Fruit fly (Drosophila melanogaster) whole organism, embryonic: ENCODE measurements around the gene CG18269.
A peak's percentile ranks its signal among the peaks of the same experiment; 100 is the strongest.

ENCODE experiments used
- CG1024 ChIP-seq: fragments of 200-800 bp; sonication (Bioruptor generic); IDR thresholded peaks from 2 replicates; pipeline ENCODE4 v1.3.6; 2022; ENCODE audit warnings: missing biosample characterization, missing genetic modification characterization
- CG11456 ChIP-seq: fragments of 200-800 bp; sonication (Bioruptor generic); IDR thresholded peaks from 3 replicates; pipeline ENCODE4 v1.3.6; 2022; ENCODE audit warnings: missing biosample characterization, missing genetic modification characterization
- CG11695 ChIP-seq: fragments of 200-800 bp; sonication (Bioruptor generic); IDR thresholded peaks from 3 replicates; pipeline ENCODE4 v1.3.6; 2022; ENCODE audit warnings: missing biosample characterization, missing genetic modification characterization
- CG11696 ChIP-seq: fragments of 200-800 bp; sonication (Bioruptor generic); IDR thresholded peaks from 2 replicates; pipeline ENCODE4 v1.3.6; 2022; ENCODE audit warnings: missing biosample characterization, missing genetic modification characterization
- CG12942 ChIP-seq: fragments of 200-800 bp; sonication (Bioruptor generic); optimal IDR thresholded peaks from 3 replicates; lab custom pipeline; 2016; ENCODE audit warnings: missing biosample characterization, missing genetic modification characterization
- CG14441 ChIP-seq: fragments of 200-800 bp; sonication (Bioruptor generic); IDR thresholded peaks from 2 replicates; pipeline ENCODE4 v1.3.6; 2022; ENCODE audit warnings: missing biosample characterization, missing genetic modification characterization
- CG1529 ChIP-seq: fragments of 200-800 bp; sonication (Bioruptor generic); optimal IDR thresholded peaks from 3 replicates; lab custom pipeline; 2018; ENCODE audit warnings: missing biosample characterization, missing genetic modification characterization
- CG17359 ChIP-seq: fragments of 200-800 bp; sonication (Bioruptor generic); optimal IDR thresholded peaks from 3 replicates; lab custom pipeline; 2018; ENCODE audit warnings: missing biosample characterization, mild to moderate bottlenecking, missing genetic modification characterization, moderate library complexity
- CG17361 ChIP-seq: fragments of 200-800 bp; sonication (Bioruptor generic); IDR thresholded peaks from 3 replicates; pipeline ENCODE4 v1.3.6; 2022; ENCODE audit warnings: missing biosample characterization, missing genetic modification characterization
- CG2678 ChIP-seq: fragments of 200-800 bp; sonication (Bioruptor generic); optimal IDR thresholded peaks from 3 replicates; lab custom pipeline; 2019; ENCODE audit warnings: missing biosample characterization, mild to moderate bottlenecking, missing genetic modification characterization, moderate library complexity
- CG31388 ChIP-seq: fragments of 200-800 bp; sonication (Bioruptor generic); optimal IDR thresholded peaks from 2 replicates; lab custom pipeline; 2016; ENCODE audit warnings: missing biosample characterization, missing genetic modification characterization
- CG3281 ChIP-seq: fragments of 200-800 bp; sonication (Bioruptor generic); optimal IDR thresholded peaks from 3 replicates; lab custom pipeline; 2017; ENCODE audit warnings: missing biosample characterization, mild to moderate bottlenecking, missing genetic modification characterization
- CG33557 ChIP-seq: fragments of 200-800 bp; sonication (Bioruptor generic); optimal IDR thresholded peaks from 2 replicates; lab custom pipeline; 2019; ENCODE audit warnings: missing biosample characterization, mild to moderate bottlenecking, missing genetic modification characterization, moderate library complexity
- CG3407 ChIP-seq: fragments of 200-800 bp; sonication (Bioruptor generic); optimal IDR thresholded peaks from 2 replicates; lab custom pipeline; 2018; ENCODE audit warnings: missing biosample characterization, mild to moderate bottlenecking, missing genetic modification characterization
- CG34422 ChIP-seq: fragments of 200-800 bp; sonication (Bioruptor generic); IDR thresholded peaks from 3 replicates; pipeline ENCODE4 v1.3.6; 2022; ENCODE audit warnings: missing biosample characterization, missing genetic modification characterization
- CG4707 ChIP-seq: fragments of 200-800 bp; sonication (Bioruptor generic); optimal IDR thresholded peaks from 2 replicates; lab custom pipeline; 2018; ENCODE audit warnings: missing biosample characterization, mild to moderate bottlenecking, missing genetic modification characterization, moderate library complexity
- CG5180 ChIP-seq: fragments of 200-800 bp; sonication (Bioruptor generic); optimal IDR thresholded peaks from 3 replicates; lab custom pipeline; 2017; ENCODE audit warnings: missing biosample characterization, missing genetic modification characterization, mild to moderate bottlenecking, moderate library complexity, missing genetic modification reagents
- CG6765 ChIP-seq: fragments of 200-800 bp; sonication (Bioruptor generic); optimal IDR thresholded peaks from 3 replicates; lab custom pipeline; 2017; ENCODE audit warnings: missing biosample characterization, mild to moderate bottlenecking, missing genetic modification characterization
- CG6791 ChIP-seq: fragments of 200-800 bp; sonication (Bioruptor generic); IDR thresholded peaks from 3 replicates; pipeline ENCODE4 v1.3.6; 2022; ENCODE audit warnings: missing biosample characterization, missing genetic modification characterization; ENCODE audit not compliant: partially characterized antibody
- CG8290 ChIP-seq, 3 experiments: fragments of 200-800 bp; sonication (Bioruptor generic); optimal IDR thresholded peaks; 2 replicates each; lab custom pipeline; 2016 to 2019; ENCODE audit warnings: missing biosample characterization in 3 of 3, missing genetic modification characterization in 3 of 3, mild to moderate bottlenecking in 2 of 3, moderate library complexity in 1 of 3
- Chrac-16 ChIP-seq: fragments of 200-800 bp; sonication (Bioruptor generic); optimal IDR thresholded peaks from 3 replicates; lab custom pipeline; 2016; ENCODE audit warnings: missing biosample characterization, missing genetic modification characterization
- Doc3 ChIP-seq: fragments of 200-800 bp; sonication (Bioruptor generic); IDR thresholded peaks from 3 replicates; pipeline ENCODE4 v1.3.6; 2022; ENCODE audit warnings: missing biosample characterization, missing genetic modification characterization; ENCODE audit not compliant: partially characterized antibody
- Dp ChIP-seq: fragments of 200-800 bp; sonication (Bioruptor generic); optimal IDR thresholded peaks from 2 replicates; lab custom pipeline; 2018; ENCODE audit warnings: missing biosample characterization, mild to moderate bottlenecking, missing genetic modification characterization, moderate library complexity
- Drgx ChIP-seq: fragments of 200-800 bp; sonication (Bioruptor generic); IDR thresholded peaks from 2 replicates; pipeline ENCODE4 v1.3.6; 2022; ENCODE audit warnings: missing biosample characterization, missing genetic modification characterization
- HLH54F ChIP-seq: fragments of 200-800 bp; sonication (Bioruptor generic); optimal IDR thresholded peaks from 3 replicates; lab custom pipeline; 2016; ENCODE audit warnings: missing biosample characterization, missing genetic modification characterization
- Lhr ChIP-seq: fragments of 200-800 bp; sonication (Bioruptor generic); optimal IDR thresholded peaks from 3 replicates; lab custom pipeline; 2017; ENCODE audit warnings: mild to moderate bottlenecking, missing biosample characterization, missing genetic modification reagents, missing genetic modification characterization
- Lim3 ChIP-seq: fragments of 200-800 bp; sonication (Bioruptor generic); IDR thresholded peaks from 2 replicates; pipeline ENCODE4 v1.3.6; 2022; ENCODE audit warnings: missing biosample characterization, missing genetic modification characterization
- PHDP ChIP-seq: fragments of 200-800 bp; sonication (Bioruptor generic); optimal IDR thresholded peaks from 3 replicates; lab custom pipeline; 2018; ENCODE audit warnings: missing biosample characterization, mild to moderate bottlenecking, missing genetic modification characterization, moderate library complexity
- Rfx ChIP-seq: fragments of 200-800 bp; sonication (Bioruptor generic); IDR thresholded peaks from 2 replicates; pipeline ENCODE4 v1.3.6; 2022; ENCODE audit warnings: missing biosample characterization, missing genetic modification characterization
- Six4 ChIP-seq: fragments of 200-800 bp; sonication (Bioruptor generic); optimal IDR thresholded peaks from 2 replicates; lab custom pipeline; 2016; ENCODE audit warnings: missing biosample characterization, missing genetic modification characterization
- Sox102F ChIP-seq: fragments of 200-800 bp; sonication (Bioruptor generic); optimal IDR thresholded peaks from 2 replicates; lab custom pipeline; 2018; ENCODE audit warnings: missing biosample characterization, mild to moderate bottlenecking, missing genetic modification characterization, moderate library complexity
- Xbp1 ChIP-seq: fragments of 200-800 bp; sonication (Bioruptor generic); optimal IDR thresholded peaks from 3 replicates; lab custom pipeline; 2016; ENCODE audit warnings: missing biosample characterization, mild to moderate bottlenecking, missing genetic modification characterization
- Xrp1 ChIP-seq: fragments of 200-800 bp; sonication (Bioruptor generic); IDR thresholded peaks from 2 replicates; pipeline ENCODE4 v1.3.6; 2022; ENCODE audit warnings: missing biosample characterization, missing genetic modification characterization
- bcd ChIP-seq: fragments of 200-800 bp; sonication (Bioruptor generic); optimal IDR thresholded peaks from 2 replicates; lab custom pipeline; 2017; ENCODE audit warnings: missing biosample characterization, mild to moderate bottlenecking, missing genetic modification characterization
- cato ChIP-seq: fragments of 200-800 bp; sonication (Bioruptor generic); optimal IDR thresholded peaks from 2 replicates; lab custom pipeline; 2016; ENCODE audit warnings: missing biosample characterization, missing genetic modification characterization, borderline replicate concordance
- chn ChIP-seq: fragments of 200-800 bp; sonication (Bioruptor generic); optimal IDR thresholded peaks from 2 replicates; lab custom pipeline; 2016; ENCODE audit warnings: missing biosample characterization, missing genetic modification characterization
- esg ChIP-seq: fragments of 200-800 bp; sonication (Bioruptor generic); conservative IDR thresholded peaks from 2 replicates; pipeline ENCODE4 v1.3.6; 2022; ENCODE audit warnings: missing biosample characterization, missing genetic modification characterization
- fd96Cb ChIP-seq: fragments of 200-800 bp; sonication (Bioruptor generic); optimal IDR thresholded peaks from 2 replicates; lab custom pipeline; 2018; ENCODE audit warnings: missing biosample characterization, mild to moderate bottlenecking, missing genetic modification characterization, moderate library complexity
- fu2 ChIP-seq: fragments of 200-800 bp; sonication (Bioruptor generic); optimal IDR thresholded peaks from 2 replicates; lab custom pipeline; 2016; ENCODE audit warnings: missing biosample characterization, missing genetic modification characterization
- her ChIP-seq: fragments of 200-800 bp; sonication (Bioruptor generic); optimal IDR thresholded peaks from 2 replicates; lab custom pipeline; 2016; ENCODE audit warnings: missing biosample characterization, missing genetic modification characterization
- hth ChIP-seq: fragments of >200 bp; optimal IDR thresholded peaks from 2 replicates; lab custom pipeline; 2017; ENCODE audit warnings: inconsistent platforms
- pros ChIP-seq: fragments of 200-800 bp; sonication (Bioruptor generic); optimal IDR thresholded peaks from 3 replicates; lab custom pipeline; 2019; ENCODE audit warnings: missing biosample characterization, mild to moderate bottlenecking, missing genetic modification characterization, moderate library complexity
- row ChIP-seq: fragments of 200-800 bp; sonication (Bioruptor generic); IDR thresholded peaks from 3 replicates; pipeline ENCODE4 v1.3.6; 2022; ENCODE audit warnings: missing biosample characterization, missing genetic modification characterization
- sim ChIP-seq: fragments of 200-800 bp; sonication (Bioruptor generic); IDR thresholded peaks from 2 replicates; pipeline ENCODE4 v1.3.6; 2022; ENCODE audit warnings: missing biosample characterization, missing genetic modification characterization
- slbo ChIP-seq: fragments of 200-800 bp; sonication (Bioruptor generic); IDR thresholded peaks from 2 replicates; pipeline ENCODE4 v1.3.6; 2022; ENCODE audit warnings: missing biosample characterization, missing genetic modification characterization
- sr ChIP-seq: fragments of 200-800 bp; sonication (Bioruptor generic); IDR thresholded peaks from 3 replicates; pipeline ENCODE4 v1.3.6; 2022; ENCODE audit warnings: missing biosample characterization, missing genetic modification characterization
- tll ChIP-seq, 2 experiments: fragments of 200-800 bp in 1 of 2; fragments of >200 bp in 1 of 2; sonication (Bioruptor generic) in 1 of 2; optimal IDR thresholded peaks; 2 replicates each; lab custom pipeline; 2017 to 2019; ENCODE audit warnings: missing biosample characterization in 2 of 2, missing genetic modification characterization in 2 of 2, mild to moderate bottlenecking in 1 of 2, moderate library complexity in 1 of 2
- toy ChIP-seq: fragments of 200-800 bp; sonication (Bioruptor generic); IDR thresholded peaks from 2 replicates; pipeline ENCODE4 v1.3.6; 2022; ENCODE audit warnings: missing biosample characterization, missing genetic modification characterization
- twi ChIP-seq: fragments of 200-800 bp; optimal IDR thresholded peaks from 2 replicates; lab custom pipeline; 2019; ENCODE audit warnings: missing biosample characterization, mild to moderate bottlenecking, missing genetic modification characterization, moderate library complexity
- wek ChIP-seq: fragments of 200-800 bp; sonication (Bioruptor generic); optimal IDR thresholded peaks from 3 replicates; lab custom pipeline; 2018; ENCODE audit warnings: missing biosample characterization, mild to moderate bottlenecking, missing genetic modification characterization, moderate library complexity
- z ChIP-seq: fragments of 200-800 bp; sonication (Bioruptor generic); IDR thresholded peaks from 3 replicates; pipeline ENCODE4 v1.3.6; 2022; ENCODE audit warnings: missing biosample characterization, missing genetic modification characterization

Gene CG18269

DNA sequence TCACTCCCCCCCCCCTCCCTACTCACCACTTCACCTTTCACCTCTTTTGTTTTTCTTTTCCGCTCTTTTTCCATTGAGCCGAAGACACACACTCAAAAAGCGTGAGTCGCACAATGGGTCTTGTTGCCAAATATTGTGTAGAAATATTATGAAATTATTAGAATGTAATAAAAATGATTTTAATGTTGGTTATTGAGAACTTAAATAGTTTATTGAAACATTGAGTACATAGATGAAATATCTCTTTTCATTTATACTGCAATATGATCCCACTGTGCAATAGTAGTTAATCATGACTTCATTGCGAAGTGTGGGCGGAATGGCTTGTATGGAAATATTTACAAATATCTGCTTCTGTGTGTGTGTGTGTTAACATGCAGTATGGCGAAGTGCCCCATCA lies 15.5 kb downstream of the CG18269 start (continued):
- TF ChIP-seq Doc3 (GFP tag; lab: Robert Waterston, UW) (no peak), CG11456 (GFP tag; lab: Robert Waterston, UW) (0 out of 3 replicates have a peak, but pooled peaks have one; percentile 43), Drgx (GFP tag; lab: Robert Waterston, UW) (peak; percentile 86), CG11695 (no peak), twi (no peak), HLH54F (GFP tag; lab: Kevin White, UChicago) (no peak), CG12942 (GFP tag; lab: Kevin White, UChicago) (no peak), pros (GFP tag; lab: Kevin White, UChicago) (no peak), Dp (GFP tag; lab: Kevin White, UChicago) (no peak), sr (no peak), CG2678 (tag; lab: Kevin White, UChicago) (peak; percentile 20), CG17361 (GFP tag; lab: Robert Waterston, UW) (no peak), tll (GFP tag; optimal IDR thresholded peaks at IDR 0.05; lab: Kevin White, UChicago) (no peak), row (GFP tag; lab: Robert Waterston, UW) (peak; percentile 52; the same call in 2 of the 3 replicates), her (GFP tag; lab: Kevin White, UChicago) (no peak), CG5180 (no peak), CG31388 (GFP tag; lab: Kevin White, UChicago) (no peak), CG3281 (GFP tag; lab: Kevin White, UChicago) (no peak), Lim3 (GFP tag; lab: Robert Waterston, UW) (no peak), cato (no peak), bcd (GFP tag; lab: Kevin White, UChicago) (no peak), slbo (GFP tag; lab: Robert Waterston, UW) (peak; percentile 45), Xrp1 (GFP tag; lab: Robert Waterston, UW) (peak; percentile 64), CG14441 (GFP tag; lab: Robert Waterston, UW) (0 out of 2 replicates have a peak, but pooled peaks have one; percentile 34), CG6791 (GFP tag; lab: Robert Waterston, UW) (no peak), Chrac-16 (GFP tag; lab: Kevin White, UChicago) (no peak), CG33557 (GFP tag; lab: Kevin White, UChicago) (no peak), z (GFP tag; lab: Robert Waterston, UW) (0 out of 3 replicates have a peak, but pooled peaks have one; percentile 36), chn (no peak), Rfx (no peak), Six4 (GFP tag; lab: Kevin White, UChicago) (no peak), wek (GFP tag; lab: Kevin White, UChicago) (no peak), CG1024 (GFP tag; lab: Robert Waterston, UW) (no peak), Sox102F (GFP tag; lab: Kevin White, UChicago) (peak; percentile 36), CG1529 (GFP tag; lab: Kevin White, UChicago) (no peak), CG8290 (GFP tag; optimal IDR thresholded peaks at IDR 0.05; lab: Kevin White, UChicago) (no peak), CG8290 (tag; optimal IDR thresholded peaks at IDR 0.05; lab: Kevin White, UChicago) (no peak), CG3407 (no peak), fu2 (GFP tag; lab: Kevin White, UChicago) (no peak), sim (GFP tag; lab: Robert Waterston, UW) (no peak), CG4707 (GFP tag; lab: Kevin White, UChicago) (peak; percentile 30), CG34422 (GFP tag; lab: Robert Waterston, UW) (no peak), Lhr (no peak), toy (GFP tag; lab: Robert Waterston, UW) (no peak), CG11696 (no peak), CG17359 (tag; lab: Kevin White, UChicago) (no peak), PHDP (tag; lab: Kevin White, UChicago) (no peak), CG6765 (no peak), esg (GFP tag; lab: Robert Waterston, UW) (0 out of 2 replicates have a peak, but pooled peaks have one; percentile 20), fd96Cb (tag; lab: Kevin White, UChicago) (no peak), hth (lab: Kevin White, UChicago) (no peak), Xbp1 (GFP tag; lab: Kevin White, UChicago) (no peak)
